Worm (Caenorhabditis elegans): ENCODE measurements around the gene Y57G11C.51.
"Not testable (repeated sequence)": the region's sequence is repeated elsewhere in the genome, so short reads cannot be mapped to it uniquely, and the experiment has no call there.

The Y57G11C.51 gene

DNA sequence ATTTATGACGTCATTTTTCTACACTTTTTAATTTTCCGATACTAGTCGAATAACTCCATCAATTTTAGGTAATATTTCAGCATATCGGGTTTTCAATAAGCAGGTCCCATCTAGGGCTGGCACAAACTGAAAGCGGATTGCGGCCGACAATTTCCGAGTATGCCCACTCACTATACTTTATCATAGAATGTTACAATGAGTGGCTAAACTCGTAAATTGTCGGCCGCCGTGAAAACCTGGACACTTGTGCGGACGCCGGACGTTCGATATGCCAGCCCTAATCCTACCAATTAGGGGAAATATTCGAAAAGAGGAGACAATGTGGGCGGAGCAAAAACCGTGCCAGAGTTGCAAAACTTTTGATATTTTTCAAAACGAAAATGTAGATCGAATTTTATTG lies 14.7 kb downstream of the Y57G11C.51 start:
- TF ChIP-seq snpc-1.1 (tag; optimal IDR thresholded peaks at IDR 0.05; ENCODE audit: insufficient read depth): peak; percentile 51
- TF ChIP-seq snpc-4 (GFP tag; optimal IDR thresholded peaks at IDR 0.05): no peak
- TF ChIP-seq snpc-4 (tag; optimal IDR thresholded peaks at IDR 0.05): peak in 3 of 4 experiments; percentile 72 to 92 (median 77)
- TF ChIP-seq gei-17 (GFP tag; optimal IDR thresholded peaks at IDR 0.05): no peak
- TF ChIP-seq ceh-40 (GFP tag; IDR thresholded peaks at IDR 0.05): no peak
- peak; percentile 36 for TF ChIP-seq hmg-1.2 (GFP tag; IDR thresholded peaks at IDR 0.05)
- no peak for TF ChIP-seq lsl-1 (GFP tag; optimal IDR thresholded peaks at IDR 0.05)
- no peak for TF ChIP-seq ekl-4 (GFP tag; IDR thresholded peaks at IDR 0.05)
- TF ChIP-seq ccch-3 (GFP tag; optimal IDR thresholded peaks at IDR 0.05): no peak
- no peak for TF ChIP-seq aptf-2 (GFP tag; conservative IDR thresholded peaks at IDR 0.05)

DNA sequence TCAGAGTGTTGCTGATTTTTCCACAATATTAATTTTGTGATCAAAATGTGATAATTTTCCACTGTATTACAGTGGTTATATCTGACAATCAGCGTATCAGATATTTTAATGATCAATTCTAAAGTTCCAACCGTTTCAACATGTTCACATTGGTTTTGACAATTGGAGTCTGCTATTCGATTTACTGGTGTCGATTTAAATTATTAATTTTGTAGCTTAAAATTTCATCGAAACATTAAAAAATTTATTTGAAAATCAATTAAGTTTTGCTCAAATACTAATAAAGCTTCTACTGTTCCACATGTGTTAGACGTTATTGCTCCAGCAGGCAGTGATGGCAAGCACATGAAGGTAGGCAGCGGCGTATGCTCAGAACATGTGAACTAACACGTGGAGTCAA lies 16.6 kb downstream of the Y57G11C.51 start:
- TF ChIP-seq snpc-1.1 (tag; optimal IDR thresholded peaks at IDR 0.05; ENCODE audit: insufficient read depth) (no peak), attf-6 (GFP tag; IDR thresholded peaks at IDR 0.05) (peak; percentile 67; the same call in 1 of the 2 replicates)

DNA sequence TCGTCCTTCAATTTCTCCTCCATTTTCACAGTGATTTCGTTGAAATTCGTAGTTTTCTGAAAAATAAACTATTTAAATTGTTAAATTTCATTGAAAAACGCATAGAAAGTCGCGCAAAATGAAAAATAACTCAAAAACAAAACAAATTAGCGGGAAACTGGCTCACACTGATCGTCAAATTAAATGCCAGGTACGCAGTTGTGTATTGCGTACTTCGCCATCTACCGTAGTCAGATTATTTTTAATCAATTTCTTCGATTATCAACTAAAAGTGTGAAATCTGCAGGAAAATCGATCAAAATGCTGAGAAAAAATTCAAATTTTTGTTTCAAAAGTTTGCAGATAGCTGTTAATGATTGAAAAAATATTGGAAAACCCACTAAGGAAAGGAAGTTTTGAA lies 19.4 kb downstream of the Y57G11C.51 start, which contains the start of gene Y57G11C.499:
Y57G11C.499 (minus strand) TSS at position 23 of the 400 bp plus-strand sequence.
- TF ChIP-seq sptf-2 (GFP tag; optimal IDR thresholded peaks at IDR 0.05): no peak
- TF ChIP-seq D2030.7 (GFP tag; IDR thresholded peaks at IDR 0.05): no peak
- TF ChIP-seq madf-6 (GFP tag; IDR thresholded peaks at IDR 0.05): peak; percentile 56; the same call in 1 of the 2 replicates
- TF ChIP-seq attf-6 (GFP tag; IDR thresholded peaks at IDR 0.05): peak; percentile 88
- no peak for TF ChIP-seq bed-2 (GFP tag; IDR thresholded peaks at IDR 0.05)
- TF ChIP-seq tbp1 (GFP tag; optimal IDR thresholded peaks at IDR 0.05): peak; percentile 10
- TF ChIP-seq sea-2 (GFP tag; IDR thresholded peaks at IDR 0.05): no peak
- peak; percentile 79 for TF ChIP-seq lsl-1 (GFP tag; optimal IDR thresholded peaks at IDR 0.05)
- no peak for TF ChIP-seq dox-1 (GFP tag; IDR thresholded peaks at IDR 0.05)
- TF ChIP-seq hmg-20 (GFP tag; IDR thresholded peaks at IDR 0.05): no peak
- peak; percentile 78 for TF ChIP-seq snpc-4 (GFP tag; optimal IDR thresholded peaks at IDR 0.05)
- peak in 3 of 4 experiments; percentile 89 to 93 (median 91) for TF ChIP-seq snpc-4 (tag; optimal IDR thresholded peaks at IDR 0.05)
- TF ChIP-seq efl-1 (GFP tag; optimal IDR thresholded peaks at IDR 0.05): peak; percentile 8
- TF ChIP-seq somi-1 (GFP tag; optimal IDR thresholded peaks at IDR 0.05): no peak
- TF ChIP-seq ekl-4 (GFP tag; IDR thresholded peaks at IDR 0.05): no peak
- no peak for TF ChIP-seq chd-7 (tag; optimal IDR thresholded peaks at IDR 0.05)
- TF ChIP-seq ama-1 (optimal IDR thresholded peaks at IDR 0.05): no peak
- TF ChIP-seq ama-1 (GFP tag; optimal IDR thresholded peaks at IDR 0.05): no peak

DNA sequence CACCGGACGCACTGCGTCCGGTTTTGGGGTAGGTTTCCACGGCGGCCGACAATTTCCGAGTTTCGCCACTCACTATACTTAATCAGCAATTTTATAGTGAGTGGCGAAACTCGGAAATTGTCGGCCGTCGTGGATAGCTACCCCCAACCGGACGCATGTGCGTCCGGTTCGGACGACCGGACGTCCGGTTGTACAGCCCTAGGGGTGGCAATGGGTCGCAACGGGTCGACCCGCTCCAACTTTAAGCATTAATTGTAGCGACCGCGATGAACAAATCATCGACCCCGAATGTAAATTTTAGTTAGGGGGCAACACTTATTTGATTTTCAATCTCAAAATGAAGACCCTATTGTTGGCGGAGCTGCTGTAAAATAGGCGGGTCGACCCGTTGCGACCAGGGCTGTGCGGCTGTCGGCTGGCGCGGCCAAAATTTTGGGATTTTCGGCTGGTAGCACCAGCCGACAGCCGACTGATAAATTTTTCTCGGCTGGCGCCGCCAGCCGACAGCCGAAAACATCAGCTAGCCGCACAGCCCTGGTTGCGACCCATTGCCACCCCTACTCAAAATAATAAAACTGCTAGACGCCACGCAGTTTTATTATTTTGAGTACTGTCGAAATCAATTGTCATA lies 26.7 kb downstream of the Y57G11C.51 start:
- peak; percentile 51; the same call in 1 of the 2 replicates for TF ChIP-seq egrh-3 (GFP tag; IDR thresholded peaks at IDR 0.05)
- peak; percentile 90 for TF ChIP-seq attf-6 (GFP tag; IDR thresholded peaks at IDR 0.05)
- not testable (repeated sequence) for TF ChIP-seq snpc-4 (GFP tag; optimal IDR thresholded peaks at IDR 0.05)
- peak in 2 of 4 experiments; percentile 81 to 94 for TF ChIP-seq snpc-4 (tag; optimal IDR thresholded peaks at IDR 0.05)

DNA sequence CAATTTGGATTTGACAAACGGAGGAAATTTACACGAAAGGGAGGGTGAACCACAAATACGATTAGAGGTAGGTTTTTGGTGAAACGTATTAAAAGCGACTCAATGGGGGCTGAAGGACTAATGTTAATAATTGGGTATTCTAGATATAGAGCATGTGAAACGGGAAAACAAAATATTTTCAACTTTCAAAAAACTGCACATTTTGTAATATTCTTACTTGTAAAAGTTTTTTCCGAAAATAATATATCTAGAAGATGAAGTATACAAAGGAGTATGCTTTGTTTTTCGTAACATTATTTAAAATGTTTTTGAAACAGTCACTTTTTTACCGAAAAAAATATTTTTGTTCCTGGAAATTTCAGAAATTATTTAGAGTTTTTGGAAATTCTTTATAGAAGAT lies 32.4 kb downstream of the Y57G11C.51 start:
- no peak for TF ChIP-seq Y67H2A.10 (GFP tag; conservative IDR thresholded peaks at IDR 0.05)

DNA sequence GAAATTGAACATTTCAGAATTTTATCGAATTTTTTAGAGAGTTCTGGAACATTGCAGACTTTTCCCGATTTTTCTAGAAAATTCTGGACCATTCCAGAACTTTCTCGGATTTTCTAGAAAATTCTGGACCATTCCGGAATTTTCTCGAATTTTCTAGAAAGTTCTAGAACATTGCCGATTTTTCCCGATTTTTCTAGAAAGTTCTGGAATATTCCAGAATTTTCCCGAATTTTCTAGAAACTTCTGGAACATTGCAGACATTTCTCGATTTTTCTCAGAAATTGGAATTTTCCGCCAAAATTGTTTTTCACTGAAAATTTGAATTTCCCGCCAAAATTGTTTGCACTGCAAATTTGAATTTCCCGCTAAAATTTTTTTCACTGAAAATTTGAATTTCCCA lies 34.2 kb downstream of the Y57G11C.51 start:
- TF ChIP-seq hsf-1 (GFP tag; IDR thresholded peaks at IDR 0.05): peak; percentile 92

DNA sequence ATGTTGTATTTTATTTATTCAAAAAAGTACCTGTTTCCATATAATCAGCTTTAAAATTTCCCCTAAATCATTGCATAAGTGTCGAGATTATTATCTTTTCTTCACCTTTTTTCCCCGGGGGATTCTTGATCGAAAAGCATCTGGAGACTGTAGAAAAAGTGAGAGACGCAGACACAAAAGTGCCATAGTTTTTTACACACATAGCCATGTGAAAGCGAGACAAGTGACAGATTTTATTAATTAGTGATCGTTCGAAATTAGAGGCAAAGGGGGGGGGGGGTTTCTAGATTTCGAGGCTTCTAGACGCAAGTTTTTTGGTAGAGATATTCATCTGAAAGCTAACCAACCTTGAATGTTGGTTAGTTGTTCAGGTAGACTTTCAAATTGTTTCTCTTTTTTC lies 45.1 kb downstream of the Y57G11C.51 start:
- TF ChIP-seq lsy-27 (tag; optimal IDR thresholded peaks at IDR 0.05; ENCODE audit: borderline replicate concordance, insufficient read depth) (no peak), dox-1 (GFP tag; IDR thresholded peaks at IDR 0.05) (no peak), snpc-3.4 (tag; optimal IDR thresholded peaks at IDR 0.05) (no peak)

Measured in whole organism, young adult.